Worm (Caenorhabditis elegans) whole organism, L3 larva: ENCODE measurements around the gene sru-22.
"Not testable (repeated sequence)": the region's sequence is repeated elsewhere in the genome, so short reads cannot be mapped to it uniquely, and the experiment has no call there.

Source experiments
- R02D3.7 ChIP-seq: fragments of 150-350 bp; optimal IDR thresholded peaks from 2 replicates; lab custom pipeline; 2014; ENCODE audit warnings: missing biosample characterization, missing genetic modification characterization
- ZK546.5 ChIP-seq: sonication (generic microtip); optimal IDR thresholded peaks from 2 replicates; lab custom pipeline; 2017; ENCODE audit warnings: missing biosample characterization, missing genetic modification characterization
- aly-2 ChIP-seq: fragments of 150-350 bp; optimal IDR thresholded peaks from 2 replicates; lab custom pipeline; 2014; ENCODE audit warnings: missing biosample characterization, missing genetic modification characterization
- ama-1 ChIP-seq: fragments of 150-350 bp; optimal IDR thresholded peaks from 2 replicates; lab custom pipeline; 2018
- ceh-16 ChIP-seq: sonication (generic microtip); optimal IDR thresholded peaks from 2 replicates; lab custom pipeline; 2017; ENCODE audit warnings: missing biosample characterization, missing genetic modification characterization
- ceh-28 ChIP-seq: fragments of 150-350 bp; optimal IDR thresholded peaks from 2 replicates; lab custom pipeline; 2014; ENCODE audit warnings: missing biosample characterization, missing genetic modification reagents, missing genetic modification characterization
- ceh-82 ChIP-seq: fragments of 150-350 bp; optimal IDR thresholded peaks from 2 replicates; lab custom pipeline; 2014; ENCODE audit warnings: missing biosample characterization, missing genetic modification characterization
- egl-27 ChIP-seq: sonication (generic microtip); optimal IDR thresholded peaks from 4 replicates; lab custom pipeline; 2017; ENCODE audit warnings: missing biosample characterization, missing genetic modification reagents, missing genetic modification characterization
- elt-1 ChIP-seq: fragments of 150-350 bp; optimal IDR thresholded peaks from 2 replicates; lab custom pipeline; 2014; ENCODE audit warnings: missing biosample characterization, missing genetic modification characterization
- elt-2 ChIP-seq: sonication (generic microtip); optimal IDR thresholded peaks from 2 replicates; lab custom pipeline; 2016; ENCODE audit warnings: missing genetic modification reagents, mild to moderate bottlenecking, missing genetic modification characterization, missing compliant biosample characterization
- elt-3 ChIP-seq, 3 experiments: fragments of 150-350 bp in 1 of 3; sonication (generic microtip) in 2 of 3; optimal IDR thresholded peaks; 2 replicates in 2 of 3; 4 replicates in 1 of 3; lab custom pipeline; 2014 to 2017; ENCODE audit warnings: missing biosample characterization in 3 of 3, missing genetic modification characterization in 3 of 3
- fkh-10 ChIP-seq: sonication (generic microtip); optimal IDR thresholded peaks from 2 replicates; lab custom pipeline; 2017; ENCODE audit warnings: missing biosample characterization, missing genetic modification reagents, missing genetic modification characterization
- fkh-2 ChIP-seq: fragments of 150-350 bp; optimal IDR thresholded peaks from 2 replicates; lab custom pipeline; 2014; ENCODE audit warnings: missing biosample characterization, missing genetic modification reagents, missing genetic modification characterization
- fos-1 ChIP-seq: fragments of 150-350 bp; optimal IDR thresholded peaks from 2 replicates; lab custom pipeline; 2014; ENCODE audit warnings: missing biosample characterization, missing genetic modification characterization
- hmg-11 ChIP-seq: sonication (generic microtip); optimal IDR thresholded peaks from 2 replicates; lab custom pipeline; 2016; ENCODE audit warnings: missing genetic modification characterization, missing compliant biosample characterization
- jun-1 ChIP-seq: fragments of 150-350 bp; optimal IDR thresholded peaks from 2 replicates; lab custom pipeline; 2014; ENCODE audit warnings: missing biosample characterization, missing genetic modification reagents, missing genetic modification characterization
- lin-15B ChIP-seq: fragments of 150-350 bp; optimal IDR thresholded peaks from 2 replicates; lab custom pipeline; 2014; ENCODE audit warnings: missing biosample characterization, missing genetic modification characterization
- lin-39 ChIP-seq: fragments of 150-350 bp; optimal IDR thresholded peaks from 2 replicates; lab custom pipeline; 2018; ENCODE audit warnings: missing biosample characterization, missing genetic modification reagents, missing genetic modification characterization
- nfya-1 ChIP-seq: sonication (generic microtip); optimal IDR thresholded peaks from 2 replicates; lab custom pipeline; 2017; ENCODE audit warnings: missing genetic modification characterization, mild to moderate bottlenecking, missing compliant biosample characterization, antibody characterized with exemption, moderate library complexity; ENCODE audit not compliant: insufficient read depth
- nhr-11 ChIP-seq: fragments of 150-350 bp; optimal IDR thresholded peaks from 2 replicates; lab custom pipeline; 2014; ENCODE audit warnings: missing biosample characterization, missing genetic modification characterization
- nhr-12 ChIP-seq: fragments of 150-350 bp; optimal IDR thresholded peaks from 2 replicates; lab custom pipeline; 2014; ENCODE audit warnings: missing biosample characterization, missing genetic modification characterization
- nhr-25 ChIP-seq: sonication (generic microtip); optimal IDR thresholded peaks from 2 replicates; lab custom pipeline; 2017; ENCODE audit warnings: missing biosample characterization, missing genetic modification characterization
- nhr-67 ChIP-seq: fragments of 150-350 bp; optimal IDR thresholded peaks from 2 replicates; lab custom pipeline; 2014; ENCODE audit warnings: missing biosample characterization, missing genetic modification characterization
- pha-4 ChIP-seq: fragments of 150-350 bp; optimal IDR thresholded peaks from 2 replicates; lab custom pipeline; 2014; ENCODE audit warnings: missing biosample characterization, missing genetic modification reagents, missing genetic modification characterization
- sea-2 ChIP-seq: fragments of 150-350 bp; sonication (generic microtip); optimal IDR thresholded peaks from 4 replicates; lab custom pipeline; 2014; ENCODE audit warnings: missing biosample characterization, missing genetic modification reagents, missing genetic modification characterization
- skn-1 ChIP-seq: fragments of 150-350 bp; optimal IDR thresholded peaks from 2 replicates; lab custom pipeline; 2014; ENCODE audit warnings: missing biosample characterization, missing genetic modification characterization
- snpc-4 ChIP-seq: fragments of 150-350 bp; optimal IDR thresholded peaks from 2 replicates; lab custom pipeline; 2014; ENCODE audit warnings: missing biosample characterization, missing genetic modification characterization
- unc-39 ChIP-seq: sonication (generic microtip); optimal IDR thresholded peaks from 4 replicates; lab custom pipeline; 2017; ENCODE audit warnings: missing biosample characterization, missing genetic modification characterization
- unc-62 ChIP-seq: fragments of 150-350 bp; sonication (generic microtip); optimal IDR thresholded peaks from 4 replicates; lab custom pipeline; 2014; ENCODE audit warnings: missing biosample characterization, missing genetic modification reagents, missing genetic modification characterization
- ztf-11 ChIP-seq: fragments of 150-350 bp; optimal IDR thresholded peaks from 2 replicates; lab custom pipeline; 2014; ENCODE audit warnings: missing biosample characterization, missing genetic modification characterization

The sru-22 gene

DNA sequence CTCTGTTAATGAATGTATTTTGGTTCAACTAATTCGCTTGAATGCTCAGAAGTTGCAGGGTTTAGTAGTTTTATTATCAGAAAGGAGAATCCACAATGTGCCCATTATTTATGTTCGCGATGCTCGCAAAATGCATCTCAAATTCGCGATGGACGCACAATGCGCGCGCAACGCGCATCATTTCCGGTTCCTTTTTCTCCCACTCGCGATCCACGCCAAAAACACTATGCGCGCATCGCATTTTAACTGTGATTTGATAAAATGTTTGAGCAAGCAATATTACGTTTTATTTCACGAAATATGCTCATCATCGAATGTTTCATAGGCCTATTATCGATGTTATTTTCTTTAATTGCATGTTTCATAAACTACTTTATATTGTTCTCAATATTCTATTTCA, 44.9 kb downstream of the sru-22 start, which contains the start of gene srbc-77:
TSS of gene srbc-77 (plus strand) at position 301 of the 400 bp plus-strand sequence.
- not testable (repeated sequence) for TF ChIP-seq nhr-12, ztf-11, ZK546.5 (tag; lab: Kevin White, UChicago)

ce11 chrV:15928325-15928724, 46.4 kb downstream of the sru-22 start, which contains the start of gene pzf-1:
TSS of gene pzf-1 (minus strand) at chrV:15928425.
- TF ChIP-seq jun-1 (tag; lab: Kevin White, UChicago) = no peak
- no peak for TF ChIP-seq elt-2 (tag; lab: Kevin White, UChicago)
- no peak for TF ChIP-seq ceh-82 (tag; lab: Kevin White, UChicago)
- no peak for TF ChIP-seq elt-1 (tag; lab: Kevin White, UChicago)
- TF ChIP-seq pha-4 (tag; lab: Kevin White, UChicago) = no peak
- TF ChIP-seq sea-2 (GFP tag; lab: Kevin White, UChicago) = no peak
- TF ChIP-seq unc-39 (tag; lab: Kevin White, UChicago) = no peak
- TF ChIP-seq fkh-10 (GFP tag; lab: Kevin White, UChicago) = no peak
- TF ChIP-seq ama-1 = no peak
- no peak for TF ChIP-seq nhr-11
- no peak for TF ChIP-seq R02D3.7 (tag; lab: Kevin White, UChicago)
- no peak for TF ChIP-seq skn-1 (tag; lab: Kevin White, UChicago)
- no peak for TF ChIP-seq ceh-16 (tag; lab: Kevin White, UChicago)
- no peak for TF ChIP-seq unc-62 (GFP tag; lab: Kevin White, UChicago)
- no peak for TF ChIP-seq fos-1
- no peak for TF ChIP-seq nhr-67 (tag; lab: Kevin White, UChicago)
- no peak for TF ChIP-seq lin-15B (tag; lab: Kevin White, UChicago)
- no peak for TF ChIP-seq ZK546.5 (tag; lab: Kevin White, UChicago)

DNA sequence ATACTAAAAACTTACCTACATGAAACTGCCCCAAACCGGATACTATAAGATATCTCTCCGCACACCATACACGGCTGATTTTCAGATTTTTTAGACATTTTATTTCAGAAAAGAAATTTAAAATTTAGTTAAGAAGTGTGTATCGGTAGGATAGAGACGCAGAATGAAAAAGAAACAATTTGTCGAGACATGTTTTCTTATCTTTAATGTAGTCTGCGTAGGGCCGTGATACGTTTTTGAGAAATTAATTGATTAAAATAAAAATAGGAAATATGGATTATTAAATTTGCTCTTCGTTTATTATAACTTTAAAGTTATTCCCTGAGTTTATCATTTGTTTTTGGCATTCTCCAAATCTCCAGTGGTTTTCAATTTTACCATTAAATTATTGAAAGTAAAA, 50.4 kb downstream of the sru-22 start, which contains the start of gene nhr-108:
TSS of gene nhr-108 (minus strand) at position 166 of the 400 bp plus-strand sequence.
- no peak for TF ChIP-seq pha-4 (tag; lab: Kevin White, UChicago)
- no peak for TF ChIP-seq nfya-1
- no peak for TF ChIP-seq lin-15B (tag; lab: Kevin White, UChicago)
- TF ChIP-seq R02D3.7 (tag; lab: Kevin White, UChicago) = no peak
- TF ChIP-seq elt-2 (tag; lab: Kevin White, UChicago) = peak; percentile 42
- TF ChIP-seq fkh-2 (tag; lab: Kevin White, UChicago) = no peak
- TF ChIP-seq ceh-28 = no peak

DNA sequence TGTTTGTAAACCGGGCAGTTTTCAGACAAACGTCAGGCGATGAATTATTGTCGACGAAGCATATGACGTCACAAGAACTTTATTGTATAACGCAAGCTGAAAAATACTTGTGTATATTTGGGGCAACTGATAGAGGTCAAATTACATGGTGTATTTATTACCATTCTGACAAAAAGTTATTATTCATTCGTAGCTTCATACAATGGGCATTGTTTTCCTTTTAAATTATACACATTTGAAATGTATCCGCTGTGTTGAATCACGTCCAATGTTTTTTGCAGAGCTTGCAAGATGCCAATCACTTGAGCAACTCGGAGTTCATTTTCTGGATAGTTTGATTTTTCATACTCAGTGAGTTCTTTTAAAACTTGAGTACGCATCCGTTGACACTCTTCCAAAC, 51.8 kb downstream of the sru-22 start, which contains the start of gene F35E8.13:
TSS of gene F35E8.13 (plus strand) at position 301 of the 400 bp plus-strand sequence.
- no peak for TF ChIP-seq lin-39 (tag; lab: Kevin White, UChicago)
- no peak for TF ChIP-seq fos-1
- TF ChIP-seq lin-15B (tag; lab: Kevin White, UChicago) = no peak
- no peak for TF ChIP-seq aly-2
- no peak for TF ChIP-seq snpc-4 (tag; lab: Kevin White, UChicago)
- TF ChIP-seq skn-1 (tag; lab: Kevin White, UChicago) = no peak
- no peak for TF ChIP-seq ztf-11 (tag; lab: Kevin White, UChicago)
- TF ChIP-seq nhr-25 (tag; lab: Kevin White, UChicago) = no peak
- TF ChIP-seq fkh-10 (GFP tag; lab: Kevin White, UChicago) = no peak
- TF ChIP-seq hmg-11 (tag; lab: Kevin White, UChicago) = no peak
- no peak for TF ChIP-seq elt-2 (tag; lab: Kevin White, UChicago)
- no peak for TF ChIP-seq egl-27 (tag; lab: Kevin White, UChicago)
- TF ChIP-seq elt-3 (tag; optimal IDR thresholded peaks at IDR 0.05; lab: Kevin White, UChicago) = no peak
